Fruit fly (Drosophila melanogaster) whole organism, larva: ENCODE measurements around the gene Spx.
A peak's percentile ranks its signal among the peaks of the same experiment; 100 is the strongest.

Source experiments
- noc ChIP-seq: fragments of 200-800 bp; sonication (Bioruptor generic); optimal IDR thresholded peaks from 3 replicates; lab custom pipeline; 2019; ENCODE audit warnings: missing biosample characterization, mild to moderate bottlenecking, missing genetic modification characterization, moderate library complexity

Gene Spx

DNA sequence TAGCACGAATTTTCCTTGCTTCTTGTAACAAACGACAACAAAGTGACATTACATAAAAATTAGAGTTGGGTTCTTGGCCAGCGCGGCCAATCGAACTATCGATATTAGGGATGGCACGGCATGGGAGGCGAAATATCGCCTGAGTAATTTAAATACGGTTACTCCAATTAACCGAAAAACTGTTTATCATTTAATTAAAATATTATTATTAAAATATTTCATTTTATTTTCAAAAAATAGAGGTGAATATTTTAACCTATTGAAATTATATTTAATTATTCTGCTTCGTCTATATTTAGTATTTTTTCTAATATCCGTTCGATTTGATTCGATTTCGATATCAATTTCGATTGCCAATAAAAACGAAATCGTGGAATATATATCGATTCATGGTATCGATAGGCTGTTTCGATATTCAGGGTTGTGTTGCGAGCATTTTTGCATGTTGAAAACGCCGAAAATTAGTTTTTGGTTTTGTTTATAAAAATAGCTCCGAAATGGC is at the start of gene Spx, which contains the start of gene Rbcn-3A:
Spx (plus strand) TSS at position 409 of the 502 bp plus-strand sequence.
Rbcn-3A (minus strand) TSS at position 74 of the 502 bp plus-strand sequence.
- TF ChIP-seq noc (tag; lab: Kevin White, UChicago), result peak; percentile 38

DNA sequence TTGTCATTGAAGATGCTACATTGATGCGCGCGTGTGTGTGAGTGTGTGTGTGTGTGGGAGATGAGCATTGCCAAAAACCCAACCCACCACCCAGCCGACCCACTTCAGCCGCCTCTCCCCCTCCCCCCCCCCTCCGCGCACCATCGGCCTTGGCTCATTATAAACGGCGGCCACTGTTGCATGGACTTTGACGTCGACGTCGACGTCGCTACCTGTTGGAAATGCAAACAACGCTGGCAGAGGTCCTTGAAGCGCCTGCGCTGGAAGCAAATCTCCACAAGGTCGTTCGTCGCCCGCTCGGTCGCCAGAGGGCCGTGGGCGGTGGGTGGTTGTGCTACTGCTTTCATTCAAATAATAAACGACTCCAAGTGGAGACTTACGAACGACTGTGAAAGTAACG is 39.0 kb upstream of the Spx start:
- TF ChIP-seq noc (tag; lab: Kevin White, UChicago), result no peak

DNA sequence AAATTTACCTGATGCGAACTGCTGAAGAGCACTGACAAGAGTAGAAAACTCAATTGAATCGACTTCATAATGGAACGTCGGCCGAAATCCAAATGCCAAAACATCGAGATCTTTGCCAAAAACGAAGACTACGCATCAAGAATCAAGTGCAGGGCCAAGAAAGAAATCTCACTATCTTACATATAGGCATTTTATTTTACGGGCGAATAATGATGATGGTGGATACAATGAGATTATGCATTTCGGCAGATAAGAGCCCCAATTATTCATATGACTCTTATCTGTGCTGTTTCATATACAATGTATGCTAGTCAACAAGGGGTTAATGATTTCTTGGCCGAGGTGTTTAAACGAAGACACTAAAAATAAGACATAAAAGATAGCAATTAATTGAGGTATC is 36.4 kb upstream of the Spx start, which contains the start of gene Btnd:
Btnd (minus strand) TSS at position 101 of the 400 bp plus-strand sequence.
- TF ChIP-seq noc (tag; lab: Kevin White, UChicago), result no peak

- TF ChIP-seq noc (tag; lab: Kevin White, UChicago), result peak; percentile 27
Observed at dm6 chrX:6219845-6220345, 35.7 kb upstream of the Spx start, which contains the start of gene Efr. TSS of gene Efr (plus strand) at chrX:6219957.

DNA sequence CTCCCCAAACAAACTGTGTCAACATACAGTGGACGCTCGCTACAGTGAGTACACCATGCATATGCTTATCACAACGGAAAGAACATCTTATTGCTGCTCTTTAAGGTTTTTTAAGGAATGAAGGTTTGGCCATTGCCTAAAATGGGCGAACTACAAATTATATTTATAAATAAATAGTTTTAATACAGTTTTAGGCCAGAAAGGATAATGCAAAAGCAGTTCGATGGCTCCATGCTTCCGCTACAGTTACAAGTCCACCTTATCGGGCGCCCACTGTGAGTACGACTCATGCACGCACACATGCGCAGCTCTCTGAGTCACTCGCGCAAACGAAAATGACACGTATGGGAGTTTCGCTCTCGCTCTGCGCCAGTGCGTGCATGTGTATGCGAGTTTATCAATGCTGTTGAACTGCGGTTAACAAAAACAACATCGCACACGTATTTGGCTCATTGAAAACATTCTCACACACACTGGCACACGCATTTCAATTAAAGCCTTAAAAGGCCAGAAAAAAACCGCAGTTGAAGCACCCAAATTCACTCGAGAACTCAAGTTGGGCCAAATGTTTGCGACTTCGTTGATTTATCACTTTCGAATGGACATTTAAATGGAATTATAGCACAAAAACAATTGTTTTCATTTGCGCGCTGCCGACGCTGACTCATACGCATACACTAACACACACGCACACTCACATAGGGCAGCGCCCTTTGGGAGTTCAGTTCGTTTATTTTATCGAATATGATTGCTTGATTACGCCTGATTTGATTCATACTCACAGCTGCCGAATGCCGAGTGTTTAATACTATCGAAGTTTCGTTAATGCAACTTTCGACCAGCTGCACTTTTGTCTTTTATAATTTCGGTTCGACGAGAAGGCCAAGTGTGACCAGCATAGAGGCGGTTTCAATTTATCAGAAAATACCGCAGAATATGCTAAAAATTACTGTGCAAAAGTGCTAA is 31.1 kb upstream of the Spx start, which contains the start of gene sqh:
sqh (minus strand) TSS at position 916 of the 966 bp plus-strand sequence.
- peak; percentile 96 for TF ChIP-seq noc (tag; lab: Kevin White, UChicago)

dm6 chrX:6225472-6226049 is 30.1 kb upstream of the Spx start, which contains the start of gene dtn:
TSS of gene dtn (plus strand) at chrX:6225647.
- TF ChIP-seq noc (tag; lab: Kevin White, UChicago), result no peak

dm6 chrX:6231764-6232163 is 23.9 kb upstream of the Spx start:
- no peak for TF ChIP-seq noc (tag; lab: Kevin White, UChicago)

dm6 chrX:6237015-6237414 is 18.6 kb upstream of the Spx start, which contains the start of gene CG14445:
TSS of gene CG14445 (plus strand) at chrX:6237315.
- TF ChIP-seq noc (tag; lab: Kevin White, UChicago), result no peak

DNA sequence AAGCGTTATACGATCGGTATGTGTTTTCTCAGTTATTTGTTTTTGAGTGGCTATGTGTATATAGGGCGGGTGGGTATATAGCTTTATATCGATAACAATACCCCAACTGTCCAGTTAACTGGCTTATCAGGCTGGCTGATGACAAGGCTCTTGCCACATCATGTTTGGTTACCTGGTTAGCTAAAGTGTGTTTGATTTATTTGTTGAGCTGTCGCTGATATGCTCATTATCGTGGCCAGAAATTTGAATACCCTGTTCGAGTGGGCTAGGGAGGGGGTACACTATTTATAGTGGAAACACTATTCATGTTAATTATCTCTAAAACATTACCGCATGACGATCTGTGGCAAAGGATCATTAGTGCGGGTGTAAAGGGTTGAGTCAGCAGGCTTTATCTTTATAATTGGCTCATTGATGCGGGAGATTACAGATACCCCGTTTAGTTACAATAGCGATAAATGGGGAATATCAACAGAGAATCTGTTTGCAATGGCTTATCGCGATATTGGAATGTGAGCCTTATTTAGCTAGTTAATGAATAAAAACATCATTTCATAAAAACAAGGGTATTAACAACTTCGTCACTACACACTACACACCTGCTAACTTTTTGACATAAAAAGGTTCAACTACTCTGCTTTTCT is 2.6 kb upstream of the Spx start:
- TF ChIP-seq noc (tag; lab: Kevin White, UChicago), result no peak

dm6 chrX:6253701-6254100 is 1.9 kb upstream of the Spx start:
- no peak for TF ChIP-seq noc (tag; lab: Kevin White, UChicago)

- TF ChIP-seq noc (tag; lab: Kevin White, UChicago), result no peak
Observed at dm6 chrX:6254617-6255349, 839 bp upstream of the Spx start.

- no peak for TF ChIP-seq noc (tag; lab: Kevin White, UChicago)
Observed at dm6 chrX:6259696-6260095, 4.1 kb downstream of the Spx start.

DNA sequence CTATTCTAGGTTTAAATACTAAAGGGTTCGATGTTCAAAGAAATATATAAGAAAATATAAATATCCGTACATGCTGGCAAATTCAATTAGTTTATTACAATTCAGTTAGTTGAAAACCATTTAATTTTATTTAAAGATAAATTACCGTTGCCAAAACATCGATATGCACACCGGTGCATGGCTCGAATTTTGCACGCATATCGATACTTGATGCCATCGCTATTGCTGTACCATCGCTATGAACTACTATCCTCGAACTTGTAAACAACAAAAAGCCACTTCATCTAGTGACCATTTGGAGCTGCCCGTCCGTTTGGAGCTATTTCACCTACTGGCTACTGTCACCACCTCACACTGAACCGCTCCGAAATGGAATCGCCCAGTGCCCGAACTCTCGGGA is 5.3 kb downstream of the Spx start, which contains the start of gene Josd:
Josd (plus strand) TSS at position 270 of the 400 bp plus-strand sequence.
- TF ChIP-seq noc (tag; lab: Kevin White, UChicago), result no peak

DNA sequence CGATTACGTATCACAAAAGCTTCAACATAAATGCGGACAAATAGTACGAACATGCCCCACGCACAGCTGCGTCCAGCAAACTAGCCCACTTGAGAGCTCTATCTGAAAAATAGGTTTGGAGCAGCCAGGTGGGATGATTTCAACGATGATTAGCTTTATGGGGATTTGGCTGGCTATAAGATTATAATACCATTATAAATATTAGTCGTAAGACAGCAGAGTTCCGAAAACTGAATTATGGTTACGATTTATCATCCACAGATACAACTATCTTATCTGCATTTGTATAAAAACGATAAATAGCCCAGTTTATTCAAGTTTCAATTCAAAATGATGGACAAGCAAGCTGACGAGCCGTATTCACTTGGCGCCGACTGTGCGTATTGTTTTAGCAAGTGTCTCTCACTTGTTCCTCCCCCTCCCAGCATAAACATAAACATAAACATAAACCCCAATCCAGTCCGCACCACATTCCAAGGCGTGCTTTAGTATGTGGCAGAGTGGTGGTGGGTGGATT is 8.1 kb downstream of the Spx start:
- TF ChIP-seq noc (tag; lab: Kevin White, UChicago), result peak; percentile 78
